Worm (Caenorhabditis elegans): ENCODE results near the gene C16C8.17.
"Not testable (repeated sequence)": the region's sequence is repeated elsewhere in the genome, so short reads cannot be mapped to it uniquely, and the experiment has no call there.

The C16C8.17 gene

ce11 chrII:3449514-3449913 lies 8.9 kb downstream of the C16C8.17 start, which contains the start of gene C16C8.14:
Gene C16C8.14 (plus strand): TSS chrII:3449814.
- TF ChIP-seq lin-13 (GFP tag; optimal IDR thresholded peaks at IDR 0.05); skn-1 (tag; optimal IDR thresholded peaks at IDR 0.05); zip-2 (tag; optimal IDR thresholded peaks at IDR 0.05): not testable (repeated sequence)

DNA sequence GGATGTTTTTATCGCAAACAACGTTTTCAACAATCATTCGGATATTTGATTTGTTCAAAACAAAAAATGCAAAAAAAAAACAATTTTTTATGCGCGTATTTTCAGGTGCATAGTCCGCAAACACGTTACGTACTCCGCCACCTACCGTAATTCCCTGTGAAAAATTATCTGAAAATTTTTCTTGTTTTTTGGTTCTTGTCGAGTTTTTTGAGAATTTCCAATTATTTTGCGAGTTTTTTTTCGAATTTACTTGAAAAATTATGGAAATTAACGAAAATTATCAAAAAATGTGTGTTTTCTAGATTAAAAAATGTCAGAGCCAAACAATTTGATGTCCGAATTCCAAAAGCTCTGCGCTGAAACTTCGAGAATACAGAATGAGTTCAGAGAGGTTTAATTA lies 11.8 kb downstream of the C16C8.17 start, which contains the start of gene C16C8.12:
Gene C16C8.12, plus strand, starts transcription at position 301 of the 400 bp plus-strand sequence.
- TF ChIP-seq Y75B8A.6 (GFP tag; IDR thresholded peaks at IDR 0.05) = no peak
- no peak for TF ChIP-seq nhr-48 (tag; optimal IDR thresholded peaks at IDR 0.05)
- no peak for TF ChIP-seq tag-97 (GFP tag; IDR thresholded peaks at IDR 0.05)
- TF ChIP-seq lin-15B (tag; optimal IDR thresholded peaks at IDR 0.05) = no peak
- TF ChIP-seq mxl-2 (GFP tag; conservative IDR thresholded peaks at IDR 0.05) = no peak
- TF ChIP-seq Y105C5A.15 (GFP tag; IDR thresholded peaks at IDR 0.05) = no peak
- TF ChIP-seq dmd-6 (GFP tag; IDR thresholded peaks at IDR 0.05) = no peak
- TF ChIP-seq arid-1 (GFP tag; conservative IDR thresholded peaks at IDR 0.05) = no peak
- no peak for TF ChIP-seq mxl-3 (GFP tag; optimal IDR thresholded peaks at IDR 0.05)
- no peak for TF ChIP-seq php-3 (GFP tag; IDR thresholded peaks at IDR 0.05)
- no peak for TF ChIP-seq nhr-111 (GFP tag; optimal IDR thresholded peaks at IDR 0.05)
- no peak for TF ChIP-seq hmg-1.1 (GFP tag; IDR thresholded peaks at IDR 0.05)
- no peak for TF ChIP-seq dpl-1 (GFP tag; optimal IDR thresholded peaks at IDR 0.05)
- TF ChIP-seq hif-1 (tag; optimal IDR thresholded peaks at IDR 0.05) = no peak
- TF ChIP-seq ZK337.2 (GFP tag; IDR thresholded peaks at IDR 0.05) = no peak
- no peak for TF ChIP-seq mdl-1 (tag; optimal IDR thresholded peaks at IDR 0.05)

- TF ChIP-seq nhr-42 (GFP tag; IDR thresholded peaks at IDR 0.05) (no peak), T20F7.1 (GFP tag; optimal IDR thresholded peaks at IDR 0.05) (no peak), nhr-237 (tag; optimal IDR thresholded peaks at IDR 0.05) (no peak), dpl-1 (GFP tag; optimal IDR thresholded peaks at IDR 0.05) (no peak), F44E2.7 (GFP tag; IDR thresholded peaks at IDR 0.05) (no peak), zfp-3 (GFP tag; conservative IDR thresholded peaks at IDR 0.05) (no peak), ZK337.2 (GFP tag; IDR thresholded peaks at IDR 0.05) (no peak), nhr-25 (tag; optimal IDR thresholded peaks at IDR 0.05; ENCODE audit: borderline replicate concordance, insufficient read depth) (no peak), lin-1 (GFP tag; IDR thresholded peaks at IDR 0.05) (no peak), saeg-2 (GFP tag; IDR thresholded peaks at IDR 0.05) (no peak), mxl-3 (GFP tag; optimal IDR thresholded peaks at IDR 0.05) (no peak), zag-1 (tag; optimal IDR thresholded peaks at IDR 0.05) (no peak)
These were observed 12.9 kb downstream of the C16C8.17 start, which contains the start of gene C16C8.11 for ce11 chrII:3453521-3453920. Gene C16C8.11 (plus strand): TSS chrII:3453708.

- TF ChIP-seq nhr-25 (tag; optimal IDR thresholded peaks at IDR 0.05; ENCODE audit: borderline replicate concordance, insufficient read depth) = no peak
- no peak for TF ChIP-seq zfp-2 (tag; optimal IDR thresholded peaks at IDR 0.05)
- no peak for TF ChIP-seq ama-1 (optimal IDR thresholded peaks at IDR 0.05)
- TF ChIP-seq lin-1 (GFP tag; IDR thresholded peaks at IDR 0.05) = no peak
- no peak for TF ChIP-seq dve-1 (tag; optimal IDR thresholded peaks at IDR 0.05; ENCODE audit: insufficient read depth)
- TF ChIP-seq hif-1 (tag; optimal IDR thresholded peaks at IDR 0.05) = no peak
- TF ChIP-seq mdt-29 (GFP tag; IDR thresholded peaks at IDR 0.05) = no peak
- no peak for TF ChIP-seq lin-15B (tag; optimal IDR thresholded peaks at IDR 0.05)
- no peak for TF ChIP-seq attf-4 (tag; optimal IDR thresholded peaks at IDR 0.05)
- TF ChIP-seq ceh-62 (tag; optimal IDR thresholded peaks at IDR 0.05) = no peak
- no peak for TF ChIP-seq egl-27 (tag; optimal IDR thresholded peaks at IDR 0.05)
- no peak for TF ChIP-seq unc-130 (GFP tag; optimal IDR thresholded peaks at IDR 0.05)
- TF ChIP-seq nhr-11 (tag; optimal IDR thresholded peaks at IDR 0.05) = no peak
- TF ChIP-seq ceh-44 (GFP tag; IDR thresholded peaks at IDR 0.05) = no peak
- no peak for TF ChIP-seq madf-5 (GFP tag; IDR thresholded peaks at IDR 0.05)
- TF ChIP-seq hmg-1.1 (GFP tag; IDR thresholded peaks at IDR 0.05) = no peak
- no peak for TF ChIP-seq Y105C5A.15 (GFP tag; IDR thresholded peaks at IDR 0.05)
- no peak for TF ChIP-seq nhr-76 (tag; optimal IDR thresholded peaks at IDR 0.05)
- TF ChIP-seq daf-19 (GFP tag; conservative IDR thresholded peaks at IDR 0.05) = no peak
These were observed 17.6 kb downstream of the C16C8.17 start, which contains the start of the genes C16C8.26 and C16C8.19 for ce11 chrII:3458209-3458608. Gene C16C8.26 (minus strand): TSS chrII:3458309. Gene C16C8.19 (plus strand): TSS chrII:3458487.
